Worm (Caenorhabditis elegans) whole organism, young adult: ENCODE data around the gene gcy-9.

Experiments used
- hrde-1 ChIP-seq: sonication (generic microtip); optimal IDR thresholded peaks from 2 replicates; lab custom pipeline; 2016; ENCODE audit warnings: missing genetic modification characterization, mild to moderate bottlenecking, missing compliant biosample characterization, moderate library complexity, missing genotype, missing genetic modification reagents, borderline replicate concordance
- unc-62 ChIP-seq: fragments of 150-350 bp; optimal IDR thresholded peaks from 2 replicates; lab custom pipeline; 2014; ENCODE audit warnings: missing biosample characterization, missing genetic modification reagents, missing genetic modification characterization

ce11 chrX:11379135-11379781 lies 41.6 kb upstream of the gcy-9 start:
- TF ChIP-seq hrde-1, result no peak
- TF ChIP-seq unc-62 (GFP tag; lab: Kevin White, UChicago), result no peak
